Fruit fly (Drosophila melanogaster) whole organism, embryonic: ENCODE measurements around the gene Gr89a.

Experiments used
- B-H1 ChIP-seq: fragments of 200-800 bp; sonication (Bioruptor generic); IDR thresholded peaks from 3 replicates; pipeline ENCODE4 v1.3.6; 2022; ENCODE audit warnings: missing biosample characterization, missing genetic modification characterization
- CG10274 ChIP-seq: fragments of 200-800 bp; sonication (Bioruptor generic); optimal IDR thresholded peaks from 3 replicates; lab custom pipeline; 2017; ENCODE audit warnings: missing biosample characterization, mild to moderate bottlenecking, missing genetic modification characterization
- CG12659 ChIP-seq: fragments of 200-800 bp; sonication (Bioruptor generic); optimal IDR thresholded peaks from 3 replicates; lab custom pipeline; 2017; ENCODE audit warnings: mild to moderate bottlenecking, missing biosample characterization, missing genetic modification reagents, missing genetic modification characterization
- CG13296 ChIP-seq: fragments of 200-800 bp; sonication (Bioruptor generic); optimal IDR thresholded peaks from 3 replicates; lab custom pipeline; 2018; ENCODE audit warnings: missing biosample characterization, mild to moderate bottlenecking, missing genetic modification characterization
- CG14441 ChIP-seq: fragments of 200-800 bp; sonication (Bioruptor generic); IDR thresholded peaks from 2 replicates; pipeline ENCODE4 v1.3.6; 2022; ENCODE audit warnings: missing biosample characterization, missing genetic modification characterization
- CG15011 ChIP-seq: fragments of 200-800 bp; sonication (Bioruptor generic); optimal IDR thresholded peaks from 3 replicates; lab custom pipeline; 2018; ENCODE audit warnings: missing biosample characterization, mild to moderate bottlenecking, missing genetic modification characterization
- CG1832 ChIP-seq: fragments of 200-800 bp; sonication (Bioruptor generic); optimal IDR thresholded peaks from 2 replicates; lab custom pipeline; 2017; ENCODE audit warnings: missing biosample characterization, mild to moderate bottlenecking, missing genetic modification characterization, inconsistent platforms
- CG2120 ChIP-seq: fragments of 200-800 bp; sonication (Bioruptor generic); optimal IDR thresholded peaks from 3 replicates; lab custom pipeline; 2016; ENCODE audit warnings: missing biosample characterization, missing genetic modification characterization
- CG2875 ChIP-seq: fragments of 200-800 bp; sonication (Bioruptor generic); optimal IDR thresholded peaks from 2 replicates; lab custom pipeline; 2017; ENCODE audit warnings: missing biosample characterization, mild to moderate bottlenecking, missing genetic modification characterization, missing genetic modification reagents
- CG30403 ChIP-seq: fragments of 200-800 bp; sonication (Bioruptor generic); optimal IDR thresholded peaks from 3 replicates; lab custom pipeline; 2016; ENCODE audit warnings: missing biosample characterization, missing genetic modification characterization
- CG34422 ChIP-seq: fragments of 200-800 bp; sonication (Bioruptor generic); IDR thresholded peaks from 3 replicates; pipeline ENCODE4 v1.3.6; 2022; ENCODE audit warnings: missing biosample characterization, missing genetic modification characterization
- CG3847 ChIP-seq: fragments of 200-800 bp; sonication (Bioruptor generic); IDR thresholded peaks from 2 replicates; pipeline ENCODE4 v1.3.6; 2022; ENCODE audit warnings: missing biosample characterization, missing genetic modification characterization
- CG4282 ChIP-seq: fragments of 200-800 bp; sonication (Bioruptor generic); optimal IDR thresholded peaks from 2 replicates; lab custom pipeline; 2016; ENCODE audit warnings: missing biosample characterization, missing genetic modification characterization
- CG43689 ChIP-seq: fragments of 200-800 bp; sonication (Bioruptor generic); IDR thresholded peaks from 2 replicates; pipeline ENCODE4 v1.3.6; 2022; ENCODE audit warnings: missing biosample characterization, missing genetic modification characterization
- CG7271 ChIP-seq: fragments of 200-800 bp; sonication (Bioruptor generic); optimal IDR thresholded peaks from 2 replicates; lab custom pipeline; 2018; ENCODE audit warnings: missing biosample characterization, mild to moderate bottlenecking, missing genetic modification characterization, moderate library complexity
- CG8944 ChIP-seq: fragments of 200-800 bp; sonication (Bioruptor generic); optimal IDR thresholded peaks from 3 replicates; lab custom pipeline; 2016; ENCODE audit warnings: missing biosample characterization, missing genetic modification characterization
- Chrac-16 ChIP-seq: fragments of 200-800 bp; sonication (Bioruptor generic); optimal IDR thresholded peaks from 3 replicates; lab custom pipeline; 2016; ENCODE audit warnings: missing biosample characterization, missing genetic modification characterization
- Elba2 ChIP-seq: fragments of 200-800 bp; sonication (Bioruptor generic); optimal IDR thresholded peaks from 3 replicates; lab custom pipeline; 2016; ENCODE audit warnings: missing biosample characterization, missing genetic modification characterization
- HHEX ChIP-seq: fragments of 200-800 bp; sonication (Bioruptor generic); optimal IDR thresholded peaks from 3 replicates; lab custom pipeline; 2017; ENCODE audit warnings: missing biosample characterization, mild to moderate bottlenecking, missing genetic modification characterization, missing genetic modification reagents
- HmgZ ChIP-seq: fragments of 200-800 bp; sonication (Bioruptor generic); optimal IDR thresholded peaks from 2 replicates; lab custom pipeline; 2018; ENCODE audit warnings: missing biosample characterization, mild to moderate bottlenecking, missing genetic modification characterization
- Hmx ChIP-seq: fragments of 200-800 bp; sonication (Bioruptor generic); optimal IDR thresholded peaks from 2 replicates; lab custom pipeline; 2016; ENCODE audit warnings: missing biosample characterization, missing genetic modification characterization
- Hr39 ChIP-seq: fragments of >200 bp; optimal IDR thresholded peaks from 2 replicates; lab custom pipeline; 2017
- Lhr ChIP-seq: fragments of 200-800 bp; sonication (Bioruptor generic); optimal IDR thresholded peaks from 3 replicates; lab custom pipeline; 2017; ENCODE audit warnings: mild to moderate bottlenecking, missing biosample characterization, missing genetic modification reagents, missing genetic modification characterization
- Nf-YB ChIP-seq: fragments of 200-800 bp; sonication (Bioruptor generic); optimal IDR thresholded peaks from 3 replicates; lab custom pipeline; 2019; ENCODE audit warnings: missing biosample characterization, mild to moderate bottlenecking, missing genetic modification characterization, moderate library complexity
- NfI ChIP-seq: fragments of 200-800 bp; sonication (Bioruptor generic); optimal IDR thresholded peaks from 3 replicates; lab custom pipeline; 2018; ENCODE audit warnings: missing biosample characterization, mild to moderate bottlenecking, missing genetic modification characterization, moderate library complexity
- Opbp ChIP-seq: fragments of 200-800 bp; sonication (Bioruptor generic); IDR thresholded peaks from 3 replicates; pipeline ENCODE4 v1.3.6; 2022; ENCODE audit warnings: missing biosample characterization, missing genetic modification characterization; ENCODE audit not compliant: partially characterized antibody
- Optix ChIP-seq: fragments of 200-800 bp; sonication (Bioruptor generic); IDR thresholded peaks from 3 replicates; pipeline ENCODE4 v1.3.6; 2022; ENCODE audit warnings: missing biosample characterization, missing genetic modification characterization
- Sox100B ChIP-seq: fragments of 200-800 bp; sonication (Bioruptor generic); optimal IDR thresholded peaks from 3 replicates; lab custom pipeline; 2018; ENCODE audit warnings: missing biosample characterization, mild to moderate bottlenecking, missing genetic modification characterization
- Xbp1 ChIP-seq: fragments of 200-800 bp; sonication (Bioruptor generic); optimal IDR thresholded peaks from 3 replicates; lab custom pipeline; 2016; ENCODE audit warnings: missing biosample characterization, mild to moderate bottlenecking, missing genetic modification characterization
- bcd ChIP-seq: fragments of 200-800 bp; sonication (Bioruptor generic); optimal IDR thresholded peaks from 2 replicates; lab custom pipeline; 2017; ENCODE audit warnings: missing biosample characterization, mild to moderate bottlenecking, missing genetic modification characterization
- bowl ChIP-seq: fragments of 200-800 bp; sonication (Bioruptor generic); IDR thresholded peaks from 2 replicates; pipeline ENCODE4 v1.3.6; 2022; ENCODE audit warnings: missing biosample characterization, missing genetic modification characterization
- caup ChIP-seq: fragments of 200-800 bp; sonication (Bioruptor generic); optimal IDR thresholded peaks from 3 replicates; lab custom pipeline; 2017; ENCODE audit warnings: missing biosample characterization, mild to moderate bottlenecking, missing genetic modification characterization, moderate library complexity; ENCODE audit not compliant: severe bottlenecking
- cg ChIP-seq: fragments of 200-800 bp; sonication (Bioruptor generic); optimal IDR thresholded peaks from 3 replicates; lab custom pipeline; 2019; ENCODE audit warnings: missing biosample characterization, mild to moderate bottlenecking, missing genetic modification characterization, moderate library complexity
- chm ChIP-seq: fragments of 200-800 bp; sonication (Bioruptor generic); IDR thresholded peaks from 2 replicates; pipeline ENCODE4 v1.3.6; 2022; ENCODE audit warnings: missing biosample characterization, missing genetic modification characterization
- crc ChIP-seq: fragments of 200-800 bp; sonication (Bioruptor generic); optimal IDR thresholded peaks from 2 replicates; lab custom pipeline; 2016; ENCODE audit warnings: missing biosample characterization, missing genetic modification characterization
- croc ChIP-seq: fragments of 200-800 bp; sonication (Bioruptor generic); conservative IDR thresholded peaks from 3 replicates; pipeline ENCODE4 v1.3.6; 2022; ENCODE audit warnings: missing biosample characterization, missing genetic modification characterization
- dm ChIP-seq: fragments of 200-800 bp; sonication (Bioruptor generic); optimal IDR thresholded peaks from 3 replicates; lab custom pipeline; 2016; ENCODE audit warnings: missing biosample characterization, missing genetic modification characterization
- dmrt11E ChIP-seq: fragments of 200-800 bp; sonication (Bioruptor generic); optimal IDR thresholded peaks from 3 replicates; lab custom pipeline; 2018; ENCODE audit warnings: missing biosample characterization, mild to moderate bottlenecking, missing genetic modification characterization, moderate library complexity
- ewg ChIP-seq: fragments of 200-800 bp; sonication (Bioruptor generic); optimal IDR thresholded peaks from 3 replicates; lab custom pipeline; 2017; ENCODE audit warnings: mild to moderate bottlenecking, missing biosample characterization, missing genetic modification reagents, missing genetic modification characterization
- gcm ChIP-seq: fragments of 200-800 bp; sonication (Bioruptor generic); optimal IDR thresholded peaks from 2 replicates; lab custom pipeline; 2019; ENCODE audit warnings: missing biosample characterization, mild to moderate bottlenecking, missing genetic modification characterization, moderate library complexity
- gro ChIP-seq: fragments of 200-800 bp; sonication (Bioruptor generic); optimal IDR thresholded peaks from 2 replicates; lab custom pipeline; 2016; ENCODE audit warnings: missing biosample characterization, missing genetic modification characterization
- kay ChIP-seq: fragments of 200-800 bp; sonication (Bioruptor generic); optimal IDR thresholded peaks from 2 replicates; lab custom pipeline; 2016; ENCODE audit warnings: missing biosample characterization, missing genetic modification characterization
- pho ChIP-seq: fragments of 200-800 bp; sonication (Bioruptor generic); optimal IDR thresholded peaks from 2 replicates; lab custom pipeline; 2016; ENCODE audit warnings: missing biosample characterization, missing genetic modification characterization
- pros ChIP-seq: fragments of 200-800 bp; sonication (Bioruptor generic); optimal IDR thresholded peaks from 3 replicates; lab custom pipeline; 2019; ENCODE audit warnings: missing biosample characterization, mild to moderate bottlenecking, missing genetic modification characterization, moderate library complexity
- slp2 ChIP-seq: fragments of 200-800 bp; sonication (Bioruptor generic); optimal IDR thresholded peaks from 2 replicates; lab custom pipeline; 2016; ENCODE audit warnings: missing biosample characterization, missing genetic modification characterization
- so ChIP-seq: fragments of 200-800 bp; sonication (Bioruptor generic); IDR thresholded peaks from 3 replicates; pipeline ENCODE4 v1.3.6; 2022; ENCODE audit warnings: missing biosample characterization, missing genetic modification characterization
- toy ChIP-seq: fragments of 200-800 bp; sonication (Bioruptor generic); IDR thresholded peaks from 2 replicates; pipeline ENCODE4 v1.3.6; 2022; ENCODE audit warnings: missing biosample characterization, missing genetic modification characterization
- unc-4 ChIP-seq: fragments of 200-800 bp; sonication (Bioruptor generic); IDR thresholded peaks from 2 replicates; pipeline ENCODE4 v1.3.6; 2022; ENCODE audit warnings: missing biosample characterization, missing genetic modification characterization; ENCODE audit not compliant: partially characterized antibody
- vvl ChIP-seq: fragments of 200-800 bp; sonication (Bioruptor generic); IDR thresholded peaks from 2 replicates; pipeline ENCODE4 v1.3.6; 2022; ENCODE audit warnings: missing biosample characterization, missing genetic modification characterization
- zfh1 ChIP-seq: fragments of 200-800 bp; sonication (Bioruptor generic); IDR thresholded peaks from 3 replicates; pipeline ENCODE4 v1.3.6; 2022; ENCODE audit warnings: missing biosample characterization, missing genetic modification characterization

The Gr89a gene

DNA sequence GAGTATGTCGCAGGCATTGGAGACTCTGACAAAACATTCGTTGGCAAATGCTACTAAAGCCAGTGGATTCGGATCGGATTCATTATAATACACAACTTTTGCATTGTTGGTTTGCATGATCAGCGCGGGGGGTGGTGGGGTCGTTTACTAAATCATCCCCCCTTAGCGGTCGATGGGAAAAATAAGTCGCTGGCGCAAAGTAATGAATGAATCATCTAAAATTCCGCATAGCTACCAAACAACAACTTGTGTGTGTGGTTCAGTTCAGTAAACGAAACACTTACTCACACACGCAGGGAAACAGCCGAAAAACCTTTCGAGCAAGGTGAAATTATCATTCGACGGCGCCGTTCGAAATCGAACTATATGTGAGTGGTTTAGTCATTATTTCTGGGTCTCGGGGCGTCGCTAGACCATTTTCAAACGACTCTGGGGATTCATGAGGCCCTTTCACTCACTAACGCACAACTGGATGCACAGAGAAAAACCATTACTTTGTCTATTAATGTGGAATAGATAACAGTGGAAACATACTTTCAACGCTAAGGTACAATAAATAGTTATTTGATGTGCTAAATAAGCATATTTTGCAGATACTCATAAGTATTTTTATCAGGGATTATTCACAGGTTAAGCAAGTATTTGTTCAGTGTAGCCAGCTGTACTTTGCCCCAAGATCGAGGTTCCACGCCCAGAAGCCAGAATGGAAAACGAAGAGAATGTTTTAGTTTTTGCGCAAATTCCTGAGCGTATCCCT, 50.2 kb downstream of the Gr89a start (continued):
- TF ChIP-seq gro (GFP tag; lab: Kevin White, UChicago), result no peak
- peak; percentile 39 for TF ChIP-seq cg (GFP tag; lab: Kevin White, UChicago)
- no peak for TF ChIP-seq CG8944 (GFP tag; lab: Kevin White, UChicago)
- peak; percentile 37 for TF ChIP-seq slp2 (GFP tag; lab: Kevin White, UChicago)
- no peak for TF ChIP-seq pros (GFP tag; lab: Kevin White, UChicago)
- TF ChIP-seq toy (GFP tag; lab: Robert Waterston, UW), result peak; percentile 65
- TF ChIP-seq ewg, result peak; percentile 46
- peak; percentile 59 for TF ChIP-seq croc (GFP tag; lab: Robert Waterston, UW)
- TF ChIP-seq CG4282, result peak; percentile 45
- TF ChIP-seq zfh1 (GFP tag; lab: Robert Waterston, UW), result peak; percentile 90
- peak; percentile 42 for TF ChIP-seq pho (GFP tag; lab: Kevin White, UChicago)
- TF ChIP-seq HHEX, result peak; percentile 10
- TF ChIP-seq bowl (GFP tag; lab: Robert Waterston, UW), result peak; percentile 27; the same call in 1 of the 2 replicates
- TF ChIP-seq CG2875, result peak; percentile 18
- TF ChIP-seq CG43689 (GFP tag; lab: Robert Waterston, UW), result peak; percentile 66
- TF ChIP-seq CG1832 (GFP tag; lab: Kevin White, UChicago), result no peak
- no peak for TF ChIP-seq Sox100B (GFP tag; lab: Kevin White, UChicago)
- peak; percentile 77 for TF ChIP-seq B-H1 (GFP tag; lab: Robert Waterston, UW)
- TF ChIP-seq crc (GFP tag; lab: Kevin White, UChicago), result peak; percentile 50
- TF ChIP-seq CG12659 (GFP tag; lab: Kevin White, UChicago), result peak; percentile 51
- TF ChIP-seq gcm (GFP tag; lab: Kevin White, UChicago), result peak; percentile 53
- peak; percentile 75 for TF ChIP-seq Optix
- peak; percentile 80 for TF ChIP-seq vvl (GFP tag; lab: Robert Waterston, UW)
- no peak for TF ChIP-seq CG10274 (GFP tag; lab: Kevin White, UChicago)
- TF ChIP-seq CG2120 (GFP tag; lab: Kevin White, UChicago), result peak; percentile 69
- TF ChIP-seq bcd (GFP tag; lab: Kevin White, UChicago), result peak; percentile 66
- TF ChIP-seq Elba2 (GFP tag; lab: Kevin White, UChicago), result no peak
- peak; percentile 73 for TF ChIP-seq HmgZ (tag; lab: Kevin White, UChicago)
- peak; percentile 59; the same call in 2 of the 3 replicates for TF ChIP-seq so (GFP tag; lab: Robert Waterston, UW)
- TF ChIP-seq CG3847, result peak; percentile 58
- TF ChIP-seq chm (GFP tag; lab: Robert Waterston, UW), result peak; percentile 85
- peak; percentile 17; the same call in 2 of the 3 replicates for TF ChIP-seq CG34422 (GFP tag; lab: Robert Waterston, UW)
- no peak for TF ChIP-seq Hmx (GFP tag; lab: Kevin White, UChicago)
- TF ChIP-seq Xbp1, result peak; percentile 75
- peak; percentile 81 for TF ChIP-seq dmrt11E (tag; lab: Kevin White, UChicago)
- no peak for TF ChIP-seq Hr39
- no peak for TF ChIP-seq CG15011 (GFP tag; lab: Kevin White, UChicago)
- no peak for TF ChIP-seq CG7271 (tag; lab: Kevin White, UChicago)
- no peak for TF ChIP-seq CG13296
- peak; percentile 58 for TF ChIP-seq dm (GFP tag; lab: Kevin White, UChicago)
- peak; percentile 76 for TF ChIP-seq CG14441
- TF ChIP-seq kay (GFP tag; lab: Kevin White, UChicago), result no peak
- TF ChIP-seq Lhr, result no peak
- TF ChIP-seq unc-4, result no peak
- TF ChIP-seq caup, result peak; percentile 41
- TF ChIP-seq Nf-YB (GFP tag; lab: Kevin White, UChicago), result peak; percentile 27
- no peak for TF ChIP-seq Opbp (GFP tag; lab: Robert Waterston, UW)
- peak; percentile 70 for TF ChIP-seq CG30403 (GFP tag; lab: Kevin White, UChicago)
- TF ChIP-seq NfI (GFP tag; lab: Kevin White, UChicago), result peak; percentile 72
- peak; percentile 47 for TF ChIP-seq Chrac-16 (GFP tag; lab: Kevin White, UChicago)
